Fruit fly (Drosophila melanogaster) whole organism, wandering third instar larva: Measurements from ENCODE around the gene CG1142.
A peak's percentile ranks its signal among the peaks of the same experiment; 100 is the strongest.

Experiments
- Dfd ChIP-seq: fragments of >200 bp; optimal IDR thresholded peaks from 2 replicates; lab custom pipeline; 2017; ENCODE audit warnings: missing biosample characterization, missing genetic modification characterization
- HLH106 ChIP-seq: fragments of 200-800 bp; optimal IDR thresholded peaks from 3 replicates; lab custom pipeline; 2019; ENCODE audit warnings: missing biosample characterization, mild to moderate bottlenecking, missing genetic modification characterization, moderate library complexity
- Hnf4 ChIP-seq: fragments of 200-800 bp; sonication (Bioruptor generic); optimal IDR thresholded peaks from 2 replicates; lab custom pipeline; 2016; ENCODE audit warnings: missing biosample characterization, mild to moderate bottlenecking, missing genetic modification characterization
- Hr78 ChIP-seq: fragments of >200 bp; optimal IDR thresholded peaks from 2 replicates; lab custom pipeline; 2017; ENCODE audit warnings: missing biosample characterization, missing genetic modification characterization
- N ChIP-seq: fragments of >200 bp; optimal IDR thresholded peaks from 2 replicates; lab custom pipeline; 2018; ENCODE audit warnings: missing biosample characterization, missing external identifiers, missing genetic modification characterization
- brk ChIP-seq: fragments of 200-800 bp; sonication (Bioruptor generic); optimal IDR thresholded peaks from 2 replicates; lab custom pipeline; 2016; ENCODE audit warnings: missing biosample characterization, mild to moderate bottlenecking, missing genetic modification characterization
- foxo ChIP-seq, 2 experiments: fragments of 200-800 bp; sonication (Bioruptor generic); optimal IDR thresholded peaks; 2 replicates in 1 of 2; 3 replicates in 1 of 2; lab custom pipeline; 2016 to 2017; ENCODE audit warnings: missing biosample characterization in 2 of 2, missing genetic modification characterization in 2 of 2
- jim ChIP-seq: fragments of 175-275, 200-325 bp; sonication (Bioruptor generic); optimal IDR thresholded peaks from 2 replicates; lab custom pipeline; 2016; ENCODE audit warnings: missing biosample characterization, mild to moderate bottlenecking, missing genetic modification characterization
- lola ChIP-seq: fragments of >200 bp; optimal IDR thresholded peaks from 2 replicates; lab custom pipeline; 2017; ENCODE audit warnings: missing biosample characterization, missing genetic modification characterization
- pan ChIP-seq: fragments of >200 bp; optimal IDR thresholded peaks from 2 replicates; lab custom pipeline; 2017
- psq ChIP-seq: fragments of 200-800 bp; sonication (Bioruptor generic); optimal IDR thresholded peaks from 3 replicates; lab custom pipeline; 2017; ENCODE audit warnings: missing biosample characterization, mild to moderate bottlenecking, missing genetic modification characterization, moderate library complexity
- sage ChIP-seq: fragments of 200-800 bp; sonication (Bioruptor generic); optimal IDR thresholded peaks from 2 replicates; lab custom pipeline; 2016; ENCODE audit warnings: missing biosample characterization, mild to moderate bottlenecking, missing genetic modification characterization
- woc ChIP-seq: sonication (Bioruptor generic); optimal IDR thresholded peaks from 2 replicates; lab custom pipeline; 2016; ENCODE audit warnings: missing biosample characterization, mild to moderate bottlenecking, missing genetic modification characterization

DNA sequence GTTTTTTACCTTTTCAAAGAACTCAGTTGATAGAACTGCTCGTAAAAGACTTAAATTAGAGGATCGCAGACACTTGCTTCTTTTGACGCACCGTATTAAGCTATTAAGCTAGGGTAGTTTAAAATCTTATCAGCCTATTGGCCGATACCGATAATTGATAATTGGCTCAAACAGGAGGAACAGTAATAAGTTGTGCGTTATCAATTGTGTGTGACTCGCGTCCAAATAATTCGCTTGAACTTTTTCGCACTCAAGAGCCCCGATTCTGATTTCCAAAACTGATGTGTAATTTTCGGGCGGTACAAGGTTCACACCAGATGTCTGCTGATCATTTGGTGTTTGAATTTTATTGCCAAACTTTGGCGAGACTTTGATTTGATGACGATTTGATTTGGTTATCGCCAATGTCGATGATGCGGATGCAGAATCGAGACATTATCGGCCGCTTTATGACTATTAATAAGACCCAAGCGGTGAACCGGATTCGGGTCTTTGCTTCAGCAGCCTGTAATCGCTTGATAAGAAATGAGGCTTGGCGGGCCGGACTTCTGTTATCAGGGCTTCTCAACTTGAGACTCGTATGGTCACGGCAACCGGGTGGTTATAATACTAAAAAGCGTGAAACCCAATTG is 40.8 kb upstream of the CG1142 start:
- TF ChIP-seq sage (no peak), jim (GFP tag; lab: Kevin White, UChicago) (no peak), Dfd (GFP tag; lab: Kevin White, UChicago) (no peak), Hr78 (GFP tag; lab: Kevin White, UChicago) (no peak), woc (no peak), foxo (GFP tag; optimal IDR thresholded peaks at IDR 0.05; lab: Kevin White, UChicago) (no peak), N (GFP tag; lab: Kevin White, UChicago) (no peak), psq (no peak), HLH106 (tag; lab: Kevin White, UChicago) (no peak), pan (lab: Kevin White, UChicago) (no peak), lola (GFP tag; lab: Kevin White, UChicago) (no peak), Hnf4 (peak; percentile 15), brk (GFP tag; lab: Kevin White, UChicago) (no peak)
